Fruit fly (Drosophila melanogaster) whole organism, wandering third instar larva: ENCODE measurements around the gene CG31960.

Source experiments
- Abd-B ChIP-seq: fragments of >200 bp; optimal IDR thresholded peaks from 2 replicates; lab custom pipeline; 2017; ENCODE audit warnings: missing biosample characterization, missing genetic modification characterization
- CG9705 ChIP-seq: fragments of 200-800 bp; sonication (Bioruptor generic); optimal IDR thresholded peaks from 2 replicates; lab custom pipeline; 2018; ENCODE audit warnings: missing biosample characterization, mild to moderate bottlenecking, missing genetic modification characterization
- CrebA ChIP-seq: fragments of 200-800 bp; sonication (Bioruptor generic); optimal IDR thresholded peaks from 2 replicates; lab custom pipeline; 2016; ENCODE audit warnings: missing biosample characterization, mild to moderate bottlenecking, missing genetic modification characterization, borderline replicate concordance
- Dfd ChIP-seq: fragments of >200 bp; optimal IDR thresholded peaks from 2 replicates; lab custom pipeline; 2017; ENCODE audit warnings: missing biosample characterization, missing genetic modification characterization
- Dif ChIP-seq: fragments of 200-275, 200-300 bp; sonication (Bioruptor generic); optimal IDR thresholded peaks from 2 replicates; lab custom pipeline; 2018; ENCODE audit warnings: missing biosample characterization, missing genetic modification characterization; ENCODE audit not compliant: partially characterized antibody
- GATAd ChIP-seq: sonication (Bioruptor generic); optimal IDR thresholded peaks from 2 replicates; lab custom pipeline; 2016; ENCODE audit warnings: missing biosample characterization, missing genetic modification characterization
- HLH106 ChIP-seq: fragments of 200-800 bp; optimal IDR thresholded peaks from 3 replicates; lab custom pipeline; 2019; ENCODE audit warnings: missing biosample characterization, mild to moderate bottlenecking, missing genetic modification characterization, moderate library complexity
- Hnf4 ChIP-seq: fragments of 200-800 bp; sonication (Bioruptor generic); optimal IDR thresholded peaks from 2 replicates; lab custom pipeline; 2016; ENCODE audit warnings: missing biosample characterization, mild to moderate bottlenecking, missing genetic modification characterization
- Hr83 ChIP-seq: fragments of 200-300 bp; sonication (Bioruptor generic); optimal IDR thresholded peaks from 2 replicates; lab custom pipeline; 2016; ENCODE audit warnings: missing biosample characterization, mild to moderate bottlenecking, missing genetic modification characterization, moderate library complexity; ENCODE audit not compliant: poor library complexity, severe bottlenecking
- Jra ChIP-seq: sonication (Bioruptor generic); optimal IDR thresholded peaks from 2 replicates; lab custom pipeline; 2016; ENCODE audit warnings: missing biosample characterization, missing genetic modification characterization
- Mio ChIP-seq: sonication (Bioruptor generic); optimal IDR thresholded peaks from 2 replicates; lab custom pipeline; 2016; ENCODE audit warnings: missing biosample characterization, missing genetic modification characterization
- Myc ChIP-seq: fragments of >200 bp; optimal IDR thresholded peaks from 2 replicates; lab custom pipeline; 2017
- N ChIP-seq: fragments of >200 bp; optimal IDR thresholded peaks from 2 replicates; lab custom pipeline; 2018; ENCODE audit warnings: missing biosample characterization, missing external identifiers, missing genetic modification characterization
- Rel ChIP-seq, 2 experiments: fragments of 200-800 bp; sonication (Bioruptor generic) in 1 of 2; optimal IDR thresholded peaks; 2 replicates in 1 of 2; 3 replicates in 1 of 2; lab custom pipeline; 2016 to 2019; ENCODE audit warnings: mild to moderate bottlenecking in 2 of 2, missing biosample characterization in 2 of 2, missing genetic modification characterization in 2 of 2, moderate library complexity in 1 of 2
- Vsx2 ChIP-seq: fragments of 200-300, 225-300 bp; sonication (Bioruptor generic); optimal IDR thresholded peaks from 2 replicates; lab custom pipeline; 2018; ENCODE audit warnings: missing biosample characterization, missing genetic modification characterization; ENCODE audit not compliant: partially characterized antibody
- brk ChIP-seq: fragments of 200-800 bp; sonication (Bioruptor generic); optimal IDR thresholded peaks from 2 replicates; lab custom pipeline; 2016; ENCODE audit warnings: missing biosample characterization, mild to moderate bottlenecking, missing genetic modification characterization
- dmrt93B ChIP-seq: fragments of 200-800 bp; sonication (Bioruptor generic); optimal IDR thresholded peaks from 2 replicates; lab custom pipeline; 2018; ENCODE audit warnings: missing biosample characterization, mild to moderate bottlenecking, missing genetic modification characterization
- ey ChIP-seq: fragments of 200-800 bp; sonication (Bioruptor generic); optimal IDR thresholded peaks from 2 replicates; lab custom pipeline; 2016; ENCODE audit warnings: missing biosample characterization, missing genetic modification characterization
- foxo ChIP-seq, 2 experiments: fragments of 200-800 bp; sonication (Bioruptor generic); optimal IDR thresholded peaks; 2 replicates in 1 of 2; 3 replicates in 1 of 2; lab custom pipeline; 2016 to 2017; ENCODE audit warnings: missing biosample characterization in 2 of 2, missing genetic modification characterization in 2 of 2
- fru ChIP-seq: fragments of 200-800 bp; sonication (Bioruptor generic); optimal IDR thresholded peaks from 3 replicates; lab custom pipeline; 2016; ENCODE audit warnings: missing biosample characterization, mild to moderate bottlenecking, missing genetic modification characterization
- pan ChIP-seq: fragments of >200 bp; optimal IDR thresholded peaks from 2 replicates; lab custom pipeline; 2017
- psq ChIP-seq: fragments of 200-800 bp; sonication (Bioruptor generic); optimal IDR thresholded peaks from 3 replicates; lab custom pipeline; 2017; ENCODE audit warnings: missing biosample characterization, mild to moderate bottlenecking, missing genetic modification characterization, moderate library complexity
- sage ChIP-seq: fragments of 200-800 bp; sonication (Bioruptor generic); optimal IDR thresholded peaks from 2 replicates; lab custom pipeline; 2016; ENCODE audit warnings: missing biosample characterization, mild to moderate bottlenecking, missing genetic modification characterization
- sv ChIP-seq: fragments of 200-800 bp; sonication (Bioruptor generic); optimal IDR thresholded peaks from 3 replicates; lab custom pipeline; 2016; ENCODE audit warnings: missing biosample characterization, missing genetic modification characterization
- tai ChIP-seq: sonication (Bioruptor generic); optimal IDR thresholded peaks from 2 replicates; lab custom pipeline; 2016; ENCODE audit warnings: missing biosample characterization, missing genetic modification characterization
- woc ChIP-seq: sonication (Bioruptor generic); optimal IDR thresholded peaks from 2 replicates; lab custom pipeline; 2016; ENCODE audit warnings: missing biosample characterization, mild to moderate bottlenecking, missing genetic modification characterization

Gene CG31960

DNA sequence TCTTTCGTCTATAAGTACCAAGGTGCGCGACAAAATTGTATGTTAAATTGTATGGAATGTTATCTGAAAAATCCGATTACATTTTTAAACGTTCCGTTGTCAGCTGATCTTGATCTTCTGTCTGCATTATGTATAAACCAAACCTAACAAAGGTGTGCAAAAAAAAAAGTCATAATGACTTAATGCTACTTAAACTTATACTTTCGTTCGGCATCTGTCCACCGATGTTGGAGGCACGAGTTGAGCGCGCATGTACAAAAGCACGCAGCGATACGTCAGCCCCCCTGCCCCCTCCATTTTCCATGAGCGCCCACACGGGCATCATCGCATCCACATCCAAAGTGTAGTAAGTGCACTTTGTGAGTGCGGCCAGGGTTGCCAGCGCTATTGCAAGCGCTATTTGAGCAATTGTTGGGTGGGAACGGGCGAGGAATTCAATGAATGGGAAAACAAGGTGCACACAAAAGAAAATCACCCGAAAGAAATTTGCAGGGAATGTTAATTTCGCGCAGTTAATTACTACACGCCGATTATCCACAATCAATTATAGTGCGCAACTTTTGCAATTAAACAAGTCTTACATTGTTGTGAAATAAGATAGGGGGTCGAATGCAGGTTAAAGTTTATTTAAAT lies 20.0 kb downstream of the CG31960 start (continued):
- TF ChIP-seq N (GFP tag; lab: Kevin White, UChicago) (no peak), Rel (GFP tag; optimal IDR thresholded peaks at IDR 0.05; lab: Kevin White, UChicago) (no peak), Rel (tag; optimal IDR thresholded peaks at IDR 0.05; lab: Kevin White, UChicago) (peak; percentile 27)

DNA sequence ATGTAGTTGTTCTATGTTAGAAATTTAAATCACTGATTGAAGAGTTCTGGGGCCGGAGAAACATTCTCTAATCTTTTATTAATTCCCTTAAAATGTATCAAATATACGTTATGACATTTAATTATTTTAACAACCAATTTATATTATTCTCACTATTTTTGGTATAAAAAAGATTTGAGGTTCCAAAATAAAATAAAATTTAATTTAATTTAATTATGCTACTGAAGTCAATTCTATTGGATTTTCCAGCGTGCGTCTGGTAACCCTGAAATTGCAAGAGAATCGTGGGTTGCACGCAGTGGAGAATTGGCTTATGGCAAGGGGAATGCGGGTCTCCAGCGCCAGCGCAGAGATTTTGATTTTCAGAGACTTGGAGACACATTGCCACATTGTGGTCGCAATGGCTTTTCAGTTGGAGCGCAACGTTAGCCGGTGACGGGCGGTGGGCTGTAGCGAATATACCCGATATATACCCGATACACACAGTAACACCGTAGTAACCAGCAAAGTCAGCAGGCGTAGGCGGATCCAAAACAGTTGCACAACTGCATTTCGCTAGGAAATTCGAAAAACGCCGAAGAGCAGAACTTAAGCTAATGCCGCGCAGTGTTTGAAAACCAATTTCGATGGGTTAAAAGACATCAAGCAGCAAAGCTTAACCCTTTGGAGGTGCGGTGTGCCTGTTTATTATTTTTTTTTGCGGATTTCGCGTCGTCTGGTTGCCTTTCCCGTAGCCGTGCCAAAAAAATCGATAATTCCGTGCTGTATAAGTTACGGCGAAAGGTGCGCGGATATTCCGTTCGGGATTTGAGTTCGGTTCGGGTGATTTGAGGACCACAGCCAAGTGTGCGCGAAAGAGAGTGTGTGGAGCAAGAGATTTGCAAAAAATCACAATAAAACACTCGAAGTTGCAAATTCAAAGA lies 20.8 kb downstream of the CG31960 start:
- TF ChIP-seq ey (GFP tag; lab: Kevin White, UChicago) (no peak), Jra (GFP tag; lab: Kevin White, UChicago) (no peak), woc (GFP tag; lab: Kevin White, UChicago) (no peak), foxo (GFP tag; optimal IDR thresholded peaks at IDR 0.05; lab: Kevin White, UChicago) (no peak), CrebA (no peak), HLH106 (tag; lab: Kevin White, UChicago) (peak; percentile 22), Hnf4 (GFP tag; lab: Kevin White, UChicago) (no peak), psq (GFP tag; lab: Kevin White, UChicago) (no peak), dmrt93B (no peak), Dif (no peak), fru (GFP tag; lab: Kevin White, UChicago) (peak; percentile 47)

DNA sequence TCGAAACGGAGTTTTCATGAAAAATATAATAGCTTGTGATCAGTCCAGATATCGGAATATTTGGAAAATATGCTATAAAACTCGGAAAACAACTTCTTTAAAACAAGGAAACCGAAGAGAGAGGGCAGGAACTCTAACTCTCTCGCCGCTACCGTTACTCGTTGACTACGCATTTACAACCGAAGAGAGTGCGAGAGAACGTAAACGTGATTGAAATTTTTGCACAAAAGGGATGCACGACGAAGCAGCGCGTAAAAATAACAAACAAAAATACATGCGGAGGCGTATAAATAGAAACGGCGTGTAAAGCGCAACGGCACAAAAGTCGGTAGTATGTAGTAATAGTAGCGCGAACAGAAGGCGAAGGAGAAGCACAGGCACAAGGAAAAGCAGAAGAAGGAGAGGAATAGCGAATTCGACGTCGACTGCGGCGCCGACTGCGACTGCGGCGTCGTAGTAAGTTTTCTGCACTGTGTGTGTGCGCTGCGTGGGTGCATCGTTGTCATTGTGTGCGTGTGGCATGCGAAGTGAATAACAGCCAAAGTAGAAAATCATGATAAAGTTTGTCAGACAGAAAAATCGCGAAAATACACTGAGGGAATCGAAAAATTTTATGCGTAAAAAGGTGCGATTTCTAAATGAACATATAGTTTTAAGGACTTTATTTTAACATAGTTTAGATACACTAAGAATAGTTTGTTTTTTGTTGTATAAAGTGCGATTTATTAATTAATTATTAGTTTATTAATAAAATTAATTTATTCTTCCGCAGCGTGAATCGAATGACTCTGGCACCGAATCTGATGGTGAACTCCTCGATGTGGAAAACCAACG lies 21.7 kb downstream of the CG31960 start:
- TF ChIP-seq Mio (no peak), Abd-B (GFP tag; lab: Kevin White, UChicago) (no peak), foxo (GFP tag; optimal IDR thresholded peaks at IDR 0.05; lab: Kevin White, UChicago) (peak in 1 of 2 experiments; percentile 15), psq (GFP tag; lab: Kevin White, UChicago) (peak; percentile 87), fru (GFP tag; lab: Kevin White, UChicago) (peak; percentile 65), woc (GFP tag; lab: Kevin White, UChicago) (no peak), N (GFP tag; lab: Kevin White, UChicago) (no peak), pan (no peak)

DNA sequence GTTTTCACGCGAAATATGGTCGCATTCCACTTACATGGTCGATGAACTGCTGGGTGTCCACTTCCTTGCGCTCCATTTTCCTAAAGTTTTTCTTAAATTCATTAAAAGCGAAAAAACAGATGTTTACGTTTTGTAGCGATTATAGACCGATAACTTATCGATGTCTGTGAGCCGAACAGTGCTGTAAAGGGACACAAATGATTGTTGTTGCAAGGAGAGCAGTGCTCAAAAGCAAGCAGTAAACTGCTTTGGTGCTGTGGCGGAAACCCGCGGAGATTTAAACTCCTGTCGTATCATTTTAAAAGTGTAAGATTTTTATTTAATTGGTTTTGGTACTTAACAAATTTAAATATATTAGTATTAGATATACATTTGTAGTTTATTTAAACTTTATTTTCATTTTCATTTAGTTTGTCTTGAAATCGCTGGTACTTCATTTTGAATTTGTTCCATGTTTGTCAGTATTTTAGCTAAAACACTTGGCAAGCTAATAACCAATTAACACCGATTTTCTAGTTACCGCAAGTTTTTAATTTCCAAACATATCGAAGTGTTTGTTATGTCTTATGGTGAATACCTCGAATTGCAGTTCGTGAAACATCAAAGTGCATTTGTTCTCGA lies 28.6 kb downstream of the CG31960 start, which contains the start of gene CG3407:
CG3407 (minus strand) TSS at position 156 of the 621 bp plus-strand sequence.
- TF ChIP-seq HLH106 (tag; lab: Kevin White, UChicago) (no peak), Rel (GFP tag; optimal IDR thresholded peaks at IDR 0.05; lab: Kevin White, UChicago) (no peak), Rel (tag; optimal IDR thresholded peaks at IDR 0.05; lab: Kevin White, UChicago) (no peak), CG9705 (GFP tag; lab: Kevin White, UChicago) (no peak), Dfd (GFP tag; lab: Kevin White, UChicago) (no peak), Hr83 (no peak), woc (GFP tag; lab: Kevin White, UChicago) (no peak), brk (no peak), ey (GFP tag; lab: Kevin White, UChicago) (no peak), Jra (GFP tag; lab: Kevin White, UChicago) (no peak), Myc (lab: Kevin White, UChicago) (peak; percentile 56), N (GFP tag; lab: Kevin White, UChicago) (peak; percentile 69), sv (GFP tag; lab: Kevin White, UChicago) (peak; percentile 66), foxo (GFP tag; optimal IDR thresholded peaks at IDR 0.05; lab: Kevin White, UChicago) (peak in 1 of 2 experiments; percentile 15), Hnf4 (GFP tag; lab: Kevin White, UChicago) (peak; percentile 70), sage (no peak), GATAd (GFP tag; lab: Kevin White, UChicago) (peak; percentile 81), Abd-B (GFP tag; lab: Kevin White, UChicago) (no peak), fru (GFP tag; lab: Kevin White, UChicago) (peak; percentile 10), tai (peak; percentile 51), Vsx2 (GFP tag; lab: Kevin White, UChicago) (no peak)
